Worm (Caenorhabditis elegans) whole organism, mixed stage, embryonic: ENCODE results near the gene ula-1.

Source experiments
- elt-3 ChIP-seq: fragments of 150-350 bp; optimal IDR thresholded peaks from 2 replicates; lab custom pipeline; 2014; ENCODE audit warnings: missing biosample characterization, missing genetic modification characterization
- mep-1 ChIP-seq: fragments of 150-350 bp; optimal IDR thresholded peaks from 2 replicates; lab custom pipeline; 2017; ENCODE audit warnings: missing biosample characterization, missing genetic modification reagents, missing genetic modification characterization, inconsistent platforms
- nhr-12 ChIP-seq: fragments of 150-350 bp; optimal IDR thresholded peaks from 2 replicates; lab custom pipeline; 2014; ENCODE audit warnings: missing biosample characterization, missing genetic modification characterization
- nhr-237 ChIP-seq: fragments of 150-350 bp; optimal IDR thresholded peaks from 2 replicates; lab custom pipeline; 2014; ENCODE audit warnings: missing biosample characterization, missing genetic modification characterization
- ztf-11 ChIP-seq: fragments of 150-350 bp; optimal IDR thresholded peaks from 2 replicates; lab custom pipeline; 2014; ENCODE audit warnings: missing biosample characterization, missing genetic modification characterization

ce11 chrIII:4952970-4953369 lies 32.8 kb upstream of the ula-1 start:
- TF ChIP-seq nhr-237 (tag; lab: Kevin White, UChicago) (no peak), nhr-12 (tag; lab: Kevin White, UChicago) (no peak), mep-1 (tag; lab: Kevin White, UChicago) (no peak), ztf-11 (no peak), elt-3 (tag; lab: Kevin White, UChicago) (no peak)
